Worm (Caenorhabditis elegans) whole organism, mixed stage, embryonic: ENCODE measurements around the gene gmap-3.

Source experiments
- M03D4.4 ChIP-seq: sonication (generic microtip); optimal IDR thresholded peaks from 2 replicates; lab custom pipeline; 2017; ENCODE audit warnings: mild to moderate bottlenecking, missing genetic modification characterization, missing compliant biosample characterization
- bed-3 ChIP-seq: fragments of 200-800 bp; sonication (Bioruptor generic); optimal IDR thresholded peaks from 3 replicates; lab custom pipeline; 2018; ENCODE audit warnings: mild to moderate bottlenecking, missing genetic modification characterization, moderate library complexity, missing compliant biosample characterization
- blmp-1 ChIP-seq: fragments of 150-350 bp; optimal IDR thresholded peaks from 2 replicates; lab custom pipeline; 2014; ENCODE audit warnings: missing biosample characterization, missing genetic modification characterization
- ceh-39 ChIP-seq: fragments of 150-350 bp; optimal IDR thresholded peaks from 2 replicates; lab custom pipeline; 2014; ENCODE audit warnings: missing biosample characterization, missing genetic modification characterization
- ceh-43 ChIP-seq: fragments of 200-800 bp; sonication (Bioruptor generic); optimal IDR thresholded peaks from 2 replicates; lab custom pipeline; 2018; ENCODE audit warnings: mild to moderate bottlenecking, missing genetic modification characterization, moderate library complexity, missing compliant biosample characterization
- ceh-83 ChIP-seq: fragments of 200-800 bp; sonication (Bioruptor generic); optimal IDR thresholded peaks from 2 replicates; lab custom pipeline; 2018; ENCODE audit warnings: mild to moderate bottlenecking, missing genetic modification characterization, missing compliant biosample characterization
- ces-1 ChIP-seq: fragments of 150-350 bp; optimal IDR thresholded peaks from 2 replicates; lab custom pipeline; 2014; ENCODE audit warnings: missing biosample characterization, missing genetic modification reagents, missing genetic modification characterization
- cnd-1 ChIP-seq: fragments of 200-800 bp; sonication (Bioruptor generic); optimal IDR thresholded peaks from 2 replicates; lab custom pipeline; 2018; ENCODE audit warnings: mild to moderate bottlenecking, missing genetic modification characterization, missing compliant biosample characterization
- drap-1 ChIP-seq: fragments of 200-800 bp; sonication (Bioruptor generic); optimal IDR thresholded peaks from 3 replicates; lab custom pipeline; 2018; ENCODE audit warnings: mild to moderate bottlenecking, missing genetic modification characterization, missing compliant biosample characterization
- elt-1 ChIP-seq: sonication (generic microtip); optimal IDR thresholded peaks from 2 replicates; lab custom pipeline; 2017; ENCODE audit warnings: missing genetic modification characterization, mild to moderate bottlenecking, missing compliant biosample characterization, antibody characterized with exemption, moderate library complexity, borderline replicate concordance; ENCODE audit not compliant: insufficient read depth
- elt-3 ChIP-seq: fragments of 150-350 bp; optimal IDR thresholded peaks from 2 replicates; lab custom pipeline; 2014; ENCODE audit warnings: missing biosample characterization, missing genetic modification characterization
- flh-1 ChIP-seq: fragments of 200-800 bp; sonication (Bioruptor generic); optimal IDR thresholded peaks from 2 replicates; lab custom pipeline; 2018; ENCODE audit warnings: mild to moderate bottlenecking, missing genetic modification characterization, moderate library complexity, missing compliant biosample characterization
- ham-2 ChIP-seq: fragments of 200-800 bp; sonication (Bioruptor generic); optimal IDR thresholded peaks from 2 replicates; lab custom pipeline; 2018; ENCODE audit warnings: mild to moderate bottlenecking, missing genetic modification characterization, missing compliant biosample characterization
- hlh-1 ChIP-seq: fragments of 150-350 bp; optimal IDR thresholded peaks from 2 replicates; lab custom pipeline; 2014; ENCODE audit warnings: missing biosample characterization, missing genetic modification reagents, missing genetic modification characterization
- lin-13 ChIP-seq: fragments of 150-350 bp; optimal IDR thresholded peaks from 2 replicates; lab custom pipeline; 2014; ENCODE audit warnings: missing biosample characterization, missing genetic modification characterization
- lin-32 ChIP-seq: fragments of 200-800 bp; sonication (Bioruptor generic); optimal IDR thresholded peaks from 2 replicates; lab custom pipeline; 2018; ENCODE audit warnings: mild to moderate bottlenecking, missing genetic modification characterization, missing compliant biosample characterization
- lsy-2 ChIP-seq: fragments of 150-350 bp; optimal IDR thresholded peaks from 2 replicates; lab custom pipeline; 2014; ENCODE audit warnings: missing biosample characterization, missing genetic modification characterization
- mab-5 ChIP-seq: fragments of 150-350 bp; optimal IDR thresholded peaks from 2 replicates; lab custom pipeline; 2014; ENCODE audit warnings: missing biosample characterization, missing genetic modification characterization
- mep-1 ChIP-seq: fragments of 150-350 bp; optimal IDR thresholded peaks from 2 replicates; lab custom pipeline; 2017; ENCODE audit warnings: missing biosample characterization, missing genetic modification reagents, missing genetic modification characterization, inconsistent platforms
- mls-2 ChIP-seq: sonication (generic microtip); optimal IDR thresholded peaks from 2 replicates; lab custom pipeline; 2016; ENCODE audit warnings: mild to moderate bottlenecking, missing genetic modification characterization, moderate library complexity, missing compliant biosample characterization
- nhr-12 ChIP-seq: fragments of 150-350 bp; optimal IDR thresholded peaks from 2 replicates; lab custom pipeline; 2014; ENCODE audit warnings: missing biosample characterization, missing genetic modification characterization
- nhr-2 ChIP-seq: fragments of 150-350 bp; optimal IDR thresholded peaks from 2 replicates; lab custom pipeline; 2014; ENCODE audit warnings: missing biosample characterization, missing genetic modification characterization
- nhr-237 ChIP-seq: fragments of 150-350 bp; optimal IDR thresholded peaks from 2 replicates; lab custom pipeline; 2014; ENCODE audit warnings: missing biosample characterization, missing genetic modification characterization
- nhr-28 ChIP-seq: fragments of 150-350 bp; optimal IDR thresholded peaks from 2 replicates; lab custom pipeline; 2014; ENCODE audit warnings: missing biosample characterization, missing genetic modification characterization
- nhr-76 ChIP-seq: sonication (generic microtip); optimal IDR thresholded peaks from 2 replicates; lab custom pipeline; 2017; ENCODE audit warnings: missing biosample characterization, missing genetic modification characterization
- pha-4 ChIP-seq: fragments of 150-350 bp; optimal IDR thresholded peaks from 2 replicates; lab custom pipeline; 2018; ENCODE audit warnings: missing biosample characterization, missing genetic modification reagents, missing genetic modification characterization
- sem-2 ChIP-seq: fragments of 200-800 bp; sonication (Bioruptor generic); optimal IDR thresholded peaks from 2 replicates; lab custom pipeline; 2018; ENCODE audit warnings: mild to moderate bottlenecking, missing genetic modification characterization, missing compliant biosample characterization
- sptf-1 ChIP-seq: sonication (generic microtip); optimal IDR thresholded peaks from 2 replicates; lab custom pipeline; 2017; ENCODE audit warnings: mild to moderate bottlenecking, missing genetic modification characterization, moderate library complexity, missing compliant biosample characterization
- tbx-8 ChIP-seq: fragments of 200-800 bp; sonication (Bioruptor generic); optimal IDR thresholded peaks from 2 replicates; lab custom pipeline; 2018; ENCODE audit warnings: mild to moderate bottlenecking, missing genetic modification characterization, moderate library complexity, missing compliant biosample characterization
- unc-120 ChIP-seq: sonication (generic microtip); optimal IDR thresholded peaks from 2 replicates; lab custom pipeline; 2017; ENCODE audit warnings: missing genetic modification characterization, missing compliant biosample characterization; ENCODE audit not compliant: poor library complexity, severe bottlenecking
- unc-39 ChIP-seq: fragments of 150-350 bp; optimal IDR thresholded peaks from 2 replicates; lab custom pipeline; 2014; ENCODE audit warnings: missing biosample characterization, missing genetic modification characterization
- zip-8 ChIP-seq: fragments of 150-350 bp; optimal IDR thresholded peaks from 2 replicates; lab custom pipeline; 2014; ENCODE audit warnings: missing biosample characterization, missing genetic modification characterization

gmap-3 gene

ce11 chrX:12903810-12904209 is 36.9 kb downstream of the gmap-3 start:
- no peak for TF ChIP-seq sem-2 (GFP tag; lab: Kevin White, UChicago)
- peak; percentile 39 for TF ChIP-seq mep-1 (tag; lab: Kevin White, UChicago)
- TF ChIP-seq flh-1, result no peak
- peak; percentile 2 for TF ChIP-seq ces-1 (GFP tag; lab: Kevin White, UChicago)
- TF ChIP-seq blmp-1 (tag; lab: Kevin White, UChicago), result no peak
- no peak for TF ChIP-seq nhr-2 (tag; lab: Kevin White, UChicago)

- TF ChIP-seq hlh-1 (tag; lab: Kevin White, UChicago) (no peak), sptf-1 (peak; percentile 26), nhr-76 (tag; lab: Kevin White, UChicago) (no peak), lin-32 (GFP tag; lab: Kevin White, UChicago) (no peak), pha-4 (tag; lab: Kevin White, UChicago) (no peak), ces-1 (GFP tag; lab: Kevin White, UChicago) (peak; percentile 88), lin-13 (tag; lab: Kevin White, UChicago) (no peak), nhr-28 (no peak), drap-1 (GFP tag; lab: Kevin White, UChicago) (no peak)
Observed at ce11 chrX:12902057-12902652, 38.6 kb downstream of the gmap-3 start.

ce11 chrX:12899140-12899888 is 41.4 kb downstream of the gmap-3 start:
- TF ChIP-seq tbx-8 (GFP tag; lab: Kevin White, UChicago), result no peak
- TF ChIP-seq ceh-83 (GFP tag; lab: Kevin White, UChicago), result no peak
- TF ChIP-seq ceh-43 (GFP tag; lab: Kevin White, UChicago), result no peak
- no peak for TF ChIP-seq ceh-39
- no peak for TF ChIP-seq elt-3 (tag; lab: Kevin White, UChicago)
- no peak for TF ChIP-seq ham-2 (GFP tag; lab: Kevin White, UChicago)
- TF ChIP-seq bed-3, result no peak
- TF ChIP-seq elt-1, result no peak
- TF ChIP-seq lsy-2 (tag; lab: Kevin White, UChicago), result no peak
- no peak for TF ChIP-seq sem-2 (GFP tag; lab: Kevin White, UChicago)
- TF ChIP-seq nhr-12 (tag; lab: Kevin White, UChicago), result no peak
- TF ChIP-seq, all 35 proteins: peak for 0

- TF ChIP-seq M03D4.4 (tag; lab: Kevin White, UChicago) (peak; percentile 91), sptf-1 (peak; percentile 95), zip-8 (tag; lab: Kevin White, UChicago) (peak; percentile 7), nhr-76 (tag; lab: Kevin White, UChicago) (no peak), lsy-2 (tag; lab: Kevin White, UChicago) (peak; percentile 2), ham-2 (GFP tag; lab: Kevin White, UChicago) (peak; percentile 79), sem-2 (GFP tag; lab: Kevin White, UChicago) (peak; percentile 77), lin-32 (GFP tag; lab: Kevin White, UChicago) (peak; percentile 47), nhr-237 (tag; lab: Kevin White, UChicago) (no peak), mls-2 (tag; lab: Kevin White, UChicago) (peak; percentile 92), flh-1 (peak; percentile 60), ceh-83 (GFP tag; lab: Kevin White, UChicago) (peak; percentile 86), tbx-8 (GFP tag; lab: Kevin White, UChicago) (peak; percentile 85), drap-1 (GFP tag; lab: Kevin White, UChicago) (peak; percentile 82), pha-4 (tag; lab: Kevin White, UChicago) (peak; percentile 56), mep-1 (tag; lab: Kevin White, UChicago) (peak; percentile 29), nhr-2 (tag; lab: Kevin White, UChicago) (peak; percentile 21), ces-1 (GFP tag; lab: Kevin White, UChicago) (no peak), unc-39 (tag; lab: Kevin White, UChicago) (no peak), elt-1 (no peak), mab-5 (tag; lab: Kevin White, UChicago) (no peak), cnd-1 (tag; lab: Kevin White, UChicago) (peak; percentile 85), lin-13 (tag; lab: Kevin White, UChicago) (peak; percentile 43), bed-3 (peak; percentile 66), ceh-43 (GFP tag; lab: Kevin White, UChicago) (peak; percentile 78), unc-120 (tag; lab: Kevin White, UChicago) (peak; percentile 73)
Observed at ce11 chrX:12889837-12890449, 50.8 kb downstream of the gmap-3 start.
